Worm (Caenorhabditis elegans): Measurements from ENCODE around the gene nrx-1.

DNA sequence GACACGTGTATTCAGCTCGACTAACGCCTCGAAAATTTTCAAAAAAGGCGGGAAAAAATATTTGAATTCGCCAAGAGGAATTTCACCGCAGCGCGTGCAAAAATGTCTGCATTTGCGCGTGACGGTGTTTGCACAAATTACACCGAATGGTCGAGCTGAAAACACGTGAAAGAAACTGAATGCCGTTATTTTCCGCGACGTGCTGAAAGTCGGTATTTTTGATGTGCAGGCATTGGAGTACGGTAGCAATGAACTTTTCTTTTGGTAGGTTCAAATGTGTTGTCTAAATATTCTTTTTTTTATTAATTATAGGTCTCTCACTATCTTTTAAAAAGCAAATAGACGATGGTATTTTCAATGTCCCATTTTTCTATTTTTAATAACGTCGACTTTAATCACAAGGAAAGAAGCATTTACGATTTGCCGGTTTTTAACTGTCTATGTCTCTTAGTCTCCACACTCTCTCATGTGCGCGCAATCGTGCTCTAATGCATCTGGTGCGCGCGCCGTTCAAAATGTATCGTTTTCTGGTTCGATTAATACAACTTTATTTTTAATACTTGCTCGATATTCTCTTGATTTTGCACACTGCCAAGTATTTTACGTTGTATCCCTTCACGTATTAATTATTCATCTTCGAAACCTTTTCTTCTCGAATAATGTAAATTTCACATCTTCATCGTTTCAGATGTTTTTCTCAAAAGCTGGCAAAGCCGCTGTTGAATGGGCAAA is 11.2 kb upstream of the nrx-1 start, which contains the start of the genes C29A12.1 and lig-1:
- TF ChIP-seq med-1 (GFP tag; optimal IDR thresholded peaks at IDR 0.05; ENCODE audit: insufficient read depth) (no peak), flt-1 (GFP tag; IDR thresholded peaks at IDR 0.05) (no peak)

Measured in whole organism, midembryonic.